Worm (Caenorhabditis elegans) whole organism, L4/young adult: Measurements from ENCODE around the gene nhr-263.

Experiments
- dao-5 ChIP-seq: sonication (generic microtip); optimal IDR thresholded peaks from 2 replicates; lab custom pipeline; 2016; ENCODE audit warnings: missing genotype, missing genetic modification characterization, moderate library complexity, missing compliant biosample characterization
- him-1 ChIP-seq: sonication (generic microtip); optimal IDR thresholded peaks from 2 replicates; lab custom pipeline; 2016; ENCODE audit warnings: missing genotype, missing genetic modification reagents, missing genetic modification characterization, missing compliant biosample characterization

DNA sequence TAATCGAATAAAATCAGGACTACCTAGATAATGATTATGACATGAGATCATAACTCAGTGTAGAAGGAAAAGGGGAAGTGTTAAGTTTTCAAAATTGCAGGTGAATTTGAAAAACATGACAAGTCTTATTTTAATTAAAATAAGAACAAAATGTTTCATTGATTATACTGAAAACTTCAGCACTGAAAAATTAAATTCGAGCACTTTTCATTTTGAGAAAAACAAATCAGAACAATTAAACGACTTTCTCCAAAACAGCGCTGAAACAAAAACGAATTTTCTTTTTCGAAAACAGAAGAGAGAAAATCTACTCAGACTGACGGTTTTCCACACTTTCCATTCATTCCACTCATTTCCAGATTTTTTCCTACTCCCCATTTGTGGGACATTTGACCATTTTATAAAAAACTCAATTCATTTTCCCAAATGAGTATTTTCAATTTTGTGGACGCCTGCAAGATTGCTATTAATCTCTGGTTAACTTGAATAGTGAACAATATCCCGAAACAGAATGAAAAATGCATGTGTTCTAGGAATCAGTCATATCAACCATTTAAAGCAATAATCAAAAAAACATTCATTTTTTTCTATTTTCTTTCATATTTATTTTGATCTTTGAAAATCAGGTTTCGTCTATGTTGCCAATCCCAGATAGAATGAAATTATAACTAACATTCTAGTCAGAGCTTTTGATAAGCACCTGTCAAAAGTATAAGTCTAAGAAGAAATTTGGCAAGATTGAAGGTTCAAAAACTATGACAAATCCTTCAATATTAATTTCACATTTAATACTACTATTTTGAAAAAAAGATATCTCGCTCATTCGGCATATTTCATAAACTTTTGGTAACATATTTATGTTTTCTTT lies 10.6 kb upstream of the nhr-263 start, which contains the start of the genes srh-231 and srh-275:
- TF ChIP-seq him-1 = no peak
- TF ChIP-seq dao-5 = no peak
